Worm (Caenorhabditis elegans) whole organism, young adult: Measurements from ENCODE around the gene T03F6.3.
A peak's percentile ranks its signal among the peaks of the same experiment; 100 is the strongest.

Experiments
- B0336.3 ChIP-seq: fragments of 200-800 bp; sonication (Bioruptor generic); IDR thresholded peaks from 2 replicates; pipeline ENCODE4 v1.3.6; 2022; ENCODE audit warnings: missing genetic modification characterization, missing compliant biosample characterization
- F37B4.10 ChIP-seq: fragments of 200-800 bp; sonication (Bioruptor generic); IDR thresholded peaks from 2 replicates; pipeline ENCODE4 v1.3.6; 2022; ENCODE audit warnings: missing genetic modification characterization, missing compliant biosample characterization
- F57C9.4 ChIP-seq: sonication (generic microtip); optimal IDR thresholded peaks from 2 replicates; lab custom pipeline; 2017; ENCODE audit warnings: mild to moderate bottlenecking, missing genetic modification characterization, missing compliant biosample characterization
- T07F8.4 ChIP-seq: sonication (generic microtip); optimal IDR thresholded peaks from 2 replicates; lab custom pipeline; 2016; ENCODE audit warnings: mild to moderate bottlenecking, missing genetic modification characterization, moderate library complexity, missing compliant biosample characterization
- Y53F4B.3 ChIP-seq: fragments of 200-800 bp; sonication (Bioruptor generic); IDR thresholded peaks from 2 replicates; pipeline ENCODE4 v1.3.6; 2022; ENCODE audit warnings: missing genetic modification reagents, missing genetic modification characterization, missing compliant biosample characterization
- Y53G8AR.9 ChIP-seq: fragments of 200-800 bp; sonication (Bioruptor generic); conservative IDR thresholded peaks from 2 replicates; pipeline ENCODE4 v1.3.6; 2022; ENCODE audit warnings: missing genetic modification reagents, missing genetic modification characterization, missing compliant biosample characterization
- Y67H2A.10 ChIP-seq: fragments of 200-800 bp; sonication (Bioruptor generic); conservative IDR thresholded peaks from 2 replicates; pipeline ENCODE4 v1.3.6; 2022; ENCODE audit warnings: missing genetic modification reagents, missing genetic modification characterization, missing compliant biosample characterization
- Y95B8A.8 ChIP-seq: fragments of 200-800 bp; sonication (Bioruptor generic); IDR thresholded peaks from 2 replicates; pipeline ENCODE4 v1.3.6; 2022; ENCODE audit warnings: missing genetic modification reagents, missing genetic modification characterization, missing compliant biosample characterization
- aptf-3 ChIP-seq: fragments of 200-800 bp; sonication (Bioruptor generic); IDR thresholded peaks from 2 replicates; pipeline ENCODE4 v1.3.6; 2022; ENCODE audit warnings: missing genetic modification characterization, missing compliant biosample characterization
- athp-1 ChIP-seq: sonication (generic microtip); optimal IDR thresholded peaks from 2 replicates; lab custom pipeline; 2017; ENCODE audit warnings: mild to moderate bottlenecking, missing genetic modification characterization, missing compliant biosample characterization
- attf-5 ChIP-seq: fragments of 200-800 bp; sonication (Bioruptor generic); optimal IDR thresholded peaks from 2 replicates; lab custom pipeline; 2018; ENCODE audit warnings: mild to moderate bottlenecking, missing genetic modification characterization, missing compliant biosample characterization
- attf-6 ChIP-seq: fragments of 200-800 bp; sonication (Bioruptor generic); IDR thresholded peaks from 2 replicates; pipeline ENCODE4 v1.3.6; 2022; ENCODE audit warnings: missing genetic modification reagents, missing genetic modification characterization, missing compliant biosample characterization
- bed-2 ChIP-seq: fragments of 200-800 bp; sonication (Bioruptor generic); IDR thresholded peaks from 2 replicates; pipeline ENCODE4 v1.3.6; 2022; ENCODE audit warnings: missing genetic modification reagents, missing genetic modification characterization, missing compliant biosample characterization
- ccch-3 ChIP-seq: fragments of 200-800 bp; sonication (Bioruptor generic); optimal IDR thresholded peaks from 2 replicates; lab custom pipeline; 2018; ENCODE audit warnings: mild to moderate bottlenecking, missing genetic modification characterization, missing compliant biosample characterization
- cebp-2 ChIP-seq: fragments of 200-800 bp; sonication (Bioruptor generic); IDR thresholded peaks from 2 replicates; pipeline ENCODE4 v1.3.6; 2022; ENCODE audit warnings: missing genetic modification characterization, missing compliant biosample characterization
- ceh-79 ChIP-seq: sonication (generic microtip); optimal IDR thresholded peaks from 2 replicates; lab custom pipeline; 2017; ENCODE audit warnings: mild to moderate bottlenecking, missing genetic modification characterization, missing compliant biosample characterization
- chd-7 ChIP-seq: sonication (generic microtip); optimal IDR thresholded peaks from 2 replicates; lab custom pipeline; 2016; ENCODE audit warnings: mild to moderate bottlenecking, missing genetic modification characterization, moderate library complexity, missing compliant biosample characterization
- dox-1 ChIP-seq: fragments of 200-800 bp; sonication (Bioruptor generic); IDR thresholded peaks from 2 replicates; pipeline ENCODE4 v1.3.6; 2022; ENCODE audit warnings: missing genetic modification reagents, missing genetic modification characterization, missing compliant biosample characterization
- dpl-1 ChIP-seq: fragments of 150-350 bp; optimal IDR thresholded peaks from 2 replicates; lab custom pipeline; 2014; ENCODE audit warnings: missing biosample characterization, missing genetic modification reagents, missing genetic modification characterization
- egrh-3 ChIP-seq: fragments of 200-800 bp; sonication (Bioruptor generic); IDR thresholded peaks from 2 replicates; pipeline ENCODE4 v1.3.6; 2022; ENCODE audit warnings: missing genetic modification reagents, missing genetic modification characterization, missing compliant biosample characterization
- ekl-4 ChIP-seq: fragments of 200-800 bp; sonication (Bioruptor generic); IDR thresholded peaks from 2 replicates; pipeline ENCODE4 v1.3.6; 2022; ENCODE audit warnings: missing genetic modification reagents, missing genetic modification characterization, missing compliant biosample characterization
- gei-17 ChIP-seq: fragments of 200-800 bp; sonication (Bioruptor generic); optimal IDR thresholded peaks from 2 replicates; lab custom pipeline; 2018; ENCODE audit warnings: mild to moderate bottlenecking, missing genetic modification characterization, missing compliant biosample characterization
- hlh-12 ChIP-seq: sonication (generic microtip); optimal IDR thresholded peaks from 2 replicates; lab custom pipeline; 2016; ENCODE audit warnings: missing genetic modification characterization, missing compliant biosample characterization
- hmg-1.2 ChIP-seq: fragments of 200-800 bp; sonication (Bioruptor generic); IDR thresholded peaks from 2 replicates; pipeline ENCODE4 v1.3.6; 2022; ENCODE audit warnings: missing genetic modification reagents, missing genetic modification characterization, missing compliant biosample characterization
- let-607 ChIP-seq, 2 experiments: fragments of 200-800 bp in 1 of 2; sonication (Bioruptor generic) in 1 of 2; sonication (generic microtip) in 1 of 2; optimal IDR thresholded peaks; 2 replicates each; lab custom pipeline; 2016 to 2018; ENCODE audit warnings: mild to moderate bottlenecking in 2 of 2, missing compliant biosample characterization in 2 of 2, missing genetic modification characterization in 2 of 2, moderate library complexity in 2 of 2, missing genotype in 1 of 2
- madf-10 ChIP-seq: sonication (generic microtip); optimal IDR thresholded peaks from 2 replicates; lab custom pipeline; 2016; ENCODE audit warnings: mild to moderate bottlenecking, missing genetic modification characterization, missing compliant biosample characterization
- madf-3 ChIP-seq: fragments of 200-800 bp; sonication (Bioruptor generic); IDR thresholded peaks from 2 replicates; pipeline ENCODE4 v1.3.6; 2022; ENCODE audit warnings: missing genetic modification reagents, missing genetic modification characterization, missing compliant biosample characterization
- madf-6 ChIP-seq: fragments of 200-800 bp; sonication (Bioruptor generic); IDR thresholded peaks from 2 replicates; pipeline ENCODE4 v1.3.6; 2022; ENCODE audit warnings: missing genetic modification reagents, missing genetic modification characterization, missing compliant biosample characterization
- mxl-1 ChIP-seq: sonication (generic microtip); optimal IDR thresholded peaks from 2 replicates; lab custom pipeline; 2016; ENCODE audit warnings: missing genetic modification characterization, missing compliant biosample characterization
- nfya-1 ChIP-seq: sonication (generic microtip); optimal IDR thresholded peaks from 2 replicates; lab custom pipeline; 2017; ENCODE audit warnings: antibody characterized with exemption, missing compliant biosample characterization, missing genetic modification characterization, borderline replicate concordance; ENCODE audit not compliant: insufficient read depth
- nfya-2 ChIP-seq: fragments of 200-800 bp; sonication (Bioruptor generic); IDR thresholded peaks from 2 replicates; pipeline ENCODE4 v1.3.6; 2022; ENCODE audit warnings: missing genetic modification reagents, missing genetic modification characterization, missing compliant biosample characterization
- nfyb-1 ChIP-seq: fragments of 200-800 bp; sonication (Bioruptor generic); IDR thresholded peaks from 2 replicates; pipeline ENCODE4 v1.3.6; 2022; ENCODE audit warnings: missing genetic modification reagents, missing genetic modification characterization, missing compliant biosample characterization
- nhr-120 ChIP-seq: fragments of 200-800 bp; sonication (Bioruptor generic); IDR thresholded peaks from 2 replicates; pipeline ENCODE4 v1.3.6; 2022; ENCODE audit warnings: missing genetic modification characterization, missing compliant biosample characterization
- nhr-27 ChIP-seq: fragments of 200-800 bp; sonication (Bioruptor generic); optimal IDR thresholded peaks from 2 replicates; lab custom pipeline; 2018; ENCODE audit warnings: mild to moderate bottlenecking, missing genetic modification characterization, moderate library complexity, missing compliant biosample characterization
- nhr-90 ChIP-seq: sonication (generic microtip); optimal IDR thresholded peaks from 2 replicates; lab custom pipeline; 2016; ENCODE audit warnings: missing genotype, mild to moderate bottlenecking, missing genetic modification characterization, missing compliant biosample characterization
- rcor-1 ChIP-seq: fragments of 200-800 bp; sonication (Bioruptor generic); IDR thresholded peaks from 2 replicates; pipeline ENCODE4 v1.3.6; 2022; ENCODE audit warnings: missing genetic modification reagents, missing genetic modification characterization, missing compliant biosample characterization
- rec-8 ChIP-seq, 2 experiments: sonication (generic microtip); optimal IDR thresholded peaks; 2 replicates each; lab custom pipeline; 2016; ENCODE audit warnings: mild to moderate bottlenecking in 2 of 2, missing genetic modification characterization in 2 of 2, missing genetic modification reagents in 2 of 2, missing genotype in 2 of 2, missing biosample characterization in 1 of 2, missing compliant biosample characterization in 1 of 2, moderate library complexity in 1 of 2
- repo-1 ChIP-seq: sonication (generic microtip); optimal IDR thresholded peaks from 2 replicates; lab custom pipeline; 2017; ENCODE audit warnings: mild to moderate bottlenecking, missing genetic modification characterization, missing compliant biosample characterization
- sdz-38 ChIP-seq: sonication (generic microtip); optimal IDR thresholded peaks from 2 replicates; lab custom pipeline; 2016; ENCODE audit warnings: missing genotype, missing genetic modification characterization, missing compliant biosample characterization
- sea-2 ChIP-seq: fragments of 200-800 bp; sonication (Bioruptor generic); IDR thresholded peaks from 2 replicates; pipeline ENCODE4 v1.3.6; 2022; ENCODE audit warnings: missing genetic modification characterization, missing compliant biosample characterization
- sptf-2 ChIP-seq: fragments of 200-800 bp; sonication (Bioruptor generic); optimal IDR thresholded peaks from 2 replicates; lab custom pipeline; 2018; ENCODE audit warnings: mild to moderate bottlenecking, missing genetic modification characterization, missing compliant biosample characterization
- tbx-9 ChIP-seq: sonication (generic microtip); optimal IDR thresholded peaks from 2 replicates; lab custom pipeline; 2016; ENCODE audit warnings: borderline replicate concordance, missing genetic modification characterization, inconsistent platforms, missing compliant biosample characterization
- xnd-1 ChIP-seq: sonication (generic microtip); optimal IDR thresholded peaks from 2 replicates; lab custom pipeline; 2016; ENCODE audit warnings: missing genotype, missing genetic modification reagents, missing genetic modification characterization, missing compliant biosample characterization
- zfh-2 ChIP-seq: fragments of 200-800 bp; sonication (Bioruptor generic); conservative IDR thresholded peaks from 2 replicates; pipeline ENCODE4 v1.3.6; 2022; ENCODE audit warnings: missing genetic modification reagents, missing genetic modification characterization, missing compliant biosample characterization
- ztf-18 ChIP-seq: sonication (generic microtip); optimal IDR thresholded peaks from 2 replicates; lab custom pipeline; 2016; ENCODE audit warnings: missing genotype, mild to moderate bottlenecking, missing genetic modification characterization, missing compliant biosample characterization
- ztf-25 ChIP-seq: fragments of 200-800 bp; sonication (Bioruptor generic); IDR thresholded peaks from 2 replicates; pipeline ENCODE4 v1.3.6; 2022; ENCODE audit warnings: missing genetic modification reagents, missing genetic modification characterization, missing compliant biosample characterization
- ztf-3 ChIP-seq: fragments of 200-800 bp; sonication (Bioruptor generic); optimal IDR thresholded peaks from 2 replicates; lab custom pipeline; 2018; ENCODE audit warnings: mild to moderate bottlenecking, missing genetic modification characterization, missing compliant biosample characterization

The T03F6.3 gene

DNA sequence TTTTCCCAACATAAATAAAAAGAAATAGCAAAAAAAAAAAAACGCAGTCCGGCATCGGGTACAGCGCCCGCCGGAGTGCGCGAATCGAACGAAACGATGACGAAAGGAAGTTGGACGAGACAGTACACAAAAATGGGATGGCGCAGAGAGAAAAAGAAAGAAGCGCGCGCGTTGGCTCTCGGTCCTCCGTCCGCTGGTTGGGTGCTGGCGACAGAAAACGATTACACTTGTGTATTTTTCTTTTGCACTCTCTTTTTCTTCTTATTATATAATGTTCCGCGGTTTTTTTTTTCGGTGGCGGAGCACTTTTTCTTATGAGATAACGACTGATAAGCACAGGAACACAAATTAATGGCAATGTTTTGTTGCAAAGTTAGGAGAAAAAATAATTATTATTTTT lies 11.9 kb upstream of the T03F6.3 start (continued):
- TF ChIP-seq gei-17 (GFP tag; lab: Kevin White, UChicago) (no peak), nfyb-1 (peak; percentile 71; the same call in 1 of the 2 replicates), attf-5 (GFP tag; lab: Kevin White, UChicago) (peak; percentile 71), mxl-1 (tag; lab: Kevin White, UChicago) (no peak), dpl-1 (GFP tag; lab: Kevin White, UChicago) (no peak), ztf-3 (no peak), hmg-1.2 (GFP tag; lab: Robert Waterston, UW) (peak; percentile 91), egrh-3 (GFP tag; lab: Robert Waterston, UW) (no peak), F37B4.10 (GFP tag; lab: Robert Waterston, UW) (no peak), sptf-2 (GFP tag; lab: Kevin White, UChicago) (no peak), ekl-4 (GFP tag; lab: Robert Waterston, UW) (no peak)

DNA sequence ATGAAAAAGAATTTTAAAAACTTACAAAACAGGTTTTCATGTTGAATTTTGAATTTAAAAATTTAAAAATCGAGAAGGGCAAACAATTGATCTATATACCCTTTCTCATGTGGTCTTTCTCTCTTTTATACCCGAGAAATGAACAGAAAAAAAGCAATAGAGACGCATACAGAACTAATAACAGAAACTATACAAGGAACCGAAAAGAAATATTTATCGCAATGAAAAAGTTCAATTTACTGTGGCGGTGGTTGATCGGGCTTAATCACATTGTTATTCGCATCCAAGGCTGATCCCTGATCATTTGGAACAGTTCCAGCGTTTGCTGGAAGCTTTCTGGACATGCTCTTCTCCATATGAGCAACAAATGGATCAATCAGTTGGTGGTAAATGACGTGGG lies 11.0 kb upstream of the T03F6.3 start, which contains the start of gene T03F6.10:
Gene T03F6.10 (minus strand): TSS at position 101 of the 400 bp plus-strand sequence.
- TF ChIP-seq nfya-2 (GFP tag; lab: Robert Waterston, UW): no peak
- no peak for TF ChIP-seq nhr-120 (GFP tag; lab: Robert Waterston, UW)
- TF ChIP-seq ccch-3 (GFP tag; lab: Kevin White, UChicago): no peak
- TF ChIP-seq tbx-9 (tag; lab: Kevin White, UChicago): no peak
- TF ChIP-seq cebp-2 (GFP tag; lab: Robert Waterston, UW): 0 out of 2 replicates have a peak, but pooled peaks have one; percentile 29
- no peak for TF ChIP-seq F57C9.4 (tag; lab: Kevin White, UChicago)
- no peak for TF ChIP-seq nhr-90 (tag; lab: Kevin White, UChicago)
- TF ChIP-seq athp-1 (tag; lab: Kevin White, UChicago): no peak

DNA sequence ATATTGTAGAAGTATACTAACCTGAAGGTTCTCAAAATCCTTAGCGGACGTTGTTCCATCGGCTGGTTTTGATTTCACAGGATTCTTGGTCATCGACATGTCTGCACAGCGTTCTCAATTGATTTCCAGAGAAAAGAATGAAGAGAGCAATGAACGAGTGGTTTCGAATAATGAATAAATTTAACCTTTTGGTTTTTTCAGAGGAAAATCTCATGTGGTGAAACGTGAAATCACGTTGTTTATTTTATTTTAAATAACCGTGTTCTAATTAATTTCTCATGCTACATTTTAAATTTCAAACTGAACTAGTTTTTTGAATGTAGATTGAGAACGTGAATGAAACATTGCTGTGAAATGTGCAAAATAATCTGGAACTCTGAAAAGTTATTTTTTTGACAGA lies 9.0 kb upstream of the T03F6.3 start, which contains the start of gene T03F6.6:
Gene T03F6.6 (minus strand): TSS at position 101 of the 400 bp plus-strand sequence.
- TF ChIP-seq B0336.3 (GFP tag; lab: Robert Waterston, UW): no peak
- TF ChIP-seq xnd-1 (tag; lab: Kevin White, UChicago): no peak
- no peak for TF ChIP-seq Y67H2A.10
- TF ChIP-seq nhr-27: no peak
- no peak for TF ChIP-seq repo-1 (tag; lab: Kevin White, UChicago)
- TF ChIP-seq madf-3: no peak
- TF ChIP-seq hmg-1.2 (GFP tag; lab: Robert Waterston, UW): no peak
- TF ChIP-seq Y95B8A.8 (GFP tag; lab: Robert Waterston, UW): no peak
- no peak for TF ChIP-seq nfyb-1
- TF ChIP-seq bed-2 (GFP tag; lab: Robert Waterston, UW): no peak
- no peak for TF ChIP-seq aptf-3 (GFP tag; lab: Robert Waterston, UW)
- TF ChIP-seq sea-2: no peak
- no peak for TF ChIP-seq ztf-18
- no peak for TF ChIP-seq madf-10 (tag; lab: Kevin White, UChicago)
- TF ChIP-seq ztf-25 (GFP tag; lab: Robert Waterston, UW): no peak
- TF ChIP-seq hlh-12 (tag; lab: Kevin White, UChicago): no peak
- no peak for TF ChIP-seq sdz-38 (tag; lab: Kevin White, UChicago)
- TF ChIP-seq madf-6: no peak
- no peak for TF ChIP-seq chd-7

- TF ChIP-seq attf-6 (GFP tag; lab: Robert Waterston, UW) (no peak), rcor-1 (GFP tag; lab: Robert Waterston, UW) (no peak), repo-1 (tag; lab: Kevin White, UChicago) (no peak), ceh-79 (tag; lab: Kevin White, UChicago) (no peak), Y53G8AR.9 (GFP tag; lab: Robert Waterston, UW) (no peak), dox-1 (GFP tag; lab: Robert Waterston, UW) (no peak), zfh-2 (GFP tag; lab: Robert Waterston, UW) (no peak), Y53F4B.3 (GFP tag; lab: Robert Waterston, UW) (no peak), T07F8.4 (tag; lab: Kevin White, UChicago) (no peak), let-607 (tag; optimal IDR thresholded peaks at IDR 0.05; lab: Kevin White, UChicago) (no peak), nfya-1 (tag; lab: Kevin White, UChicago) (no peak), rec-8 (tag; optimal IDR thresholded peaks at IDR 0.05; lab: Kevin White, UChicago) (no peak)
Observed at ce11 chrIII:13380881-13381280, 8.3 kb upstream of the T03F6.3 start.
